Worm (Caenorhabditis elegans) whole organism, late embryonic: ENCODE measurements around the gene R11E3.19.

ENCODE experiments used
- F13H6.1 ChIP-seq: sonication (generic microtip); optimal IDR thresholded peaks from 2 replicates; lab custom pipeline; 2016; ENCODE audit warnings: missing genetic modification characterization, missing compliant biosample characterization
- K09A11.1 ChIP-seq: sonication (generic microtip); optimal IDR thresholded peaks from 2 replicates; lab custom pipeline; 2017; ENCODE audit warnings: antibody characterized with exemption, mild to moderate bottlenecking, missing genetic modification characterization, missing compliant biosample characterization; ENCODE audit not compliant: insufficient read depth
- T23F11.4 ChIP-seq: fragments of 200-800 bp; sonication (Bioruptor generic); optimal IDR thresholded peaks from 2 replicates; lab custom pipeline; 2018; ENCODE audit warnings: mild to moderate bottlenecking, missing genetic modification characterization, missing compliant biosample characterization
- ahr-1 ChIP-seq: sonication (generic microtip); optimal IDR thresholded peaks from 2 replicates; lab custom pipeline; 2016; ENCODE audit warnings: missing genetic modification characterization, missing compliant biosample characterization
- ceh-19 ChIP-seq: fragments of 200-800 bp; sonication (Bioruptor generic); optimal IDR thresholded peaks from 2 replicates; lab custom pipeline; 2018; ENCODE audit warnings: mild to moderate bottlenecking, missing genetic modification characterization, missing compliant biosample characterization
- ceh-22 ChIP-seq: sonication (generic microtip); optimal IDR thresholded peaks from 2 replicates; lab custom pipeline; 2017; ENCODE audit warnings: missing biosample characterization, missing genetic modification characterization
- ceh-30 ChIP-seq: fragments of 150-350 bp; optimal IDR thresholded peaks from 2 replicates; lab custom pipeline; 2014; ENCODE audit warnings: missing biosample characterization, missing genetic modification characterization
- ceh-45 ChIP-seq: fragments of 200-800 bp; sonication (Bioruptor generic); IDR thresholded peaks from 2 replicates; pipeline ENCODE4 v1.3.6; 2022; ENCODE audit warnings: missing genetic modification reagents, missing genetic modification characterization, missing compliant biosample characterization
- ceh-48 ChIP-seq: sonication (generic microtip); optimal IDR thresholded peaks from 2 replicates; lab custom pipeline; 2016; ENCODE audit warnings: missing genetic modification characterization, inconsistent platforms, missing compliant biosample characterization
- ceh-6 ChIP-seq: fragments of 200-800 bp; sonication (Bioruptor generic); optimal IDR thresholded peaks from 2 replicates; lab custom pipeline; 2018; ENCODE audit warnings: mild to moderate bottlenecking, missing genetic modification characterization, missing compliant biosample characterization
- ceh-9 ChIP-seq: sonication (generic microtip); optimal IDR thresholded peaks from 2 replicates; lab custom pipeline; 2016; ENCODE audit warnings: mild to moderate bottlenecking, missing genetic modification characterization, inconsistent platforms, missing compliant biosample characterization
- dmd-4 ChIP-seq: sonication (generic microtip); optimal IDR thresholded peaks from 2 replicates; lab custom pipeline; 2016; ENCODE audit warnings: borderline replicate concordance, missing genetic modification characterization, missing compliant biosample characterization
- dve-1 ChIP-seq: sonication (generic microtip); optimal IDR thresholded peaks from 2 replicates; lab custom pipeline; 2017; ENCODE audit warnings: antibody characterized with exemption, mild to moderate bottlenecking, missing genetic modification characterization, missing compliant biosample characterization
- ets-4 ChIP-seq: sonication (generic microtip); optimal IDR thresholded peaks from 2 replicates; lab custom pipeline; 2016; ENCODE audit warnings: missing genetic modification characterization, missing compliant biosample characterization
- hlh-13 ChIP-seq: fragments of 200-800 bp; sonication (Bioruptor generic); optimal IDR thresholded peaks from 2 replicates; lab custom pipeline; 2018; ENCODE audit warnings: mild to moderate bottlenecking, missing genetic modification characterization, missing compliant biosample characterization
- hlh-15 ChIP-seq: sonication (generic microtip); optimal IDR thresholded peaks from 2 replicates; lab custom pipeline; 2016; ENCODE audit warnings: missing genetic modification characterization, missing compliant biosample characterization
- hlh-30 ChIP-seq: sonication (generic microtip); optimal IDR thresholded peaks from 2 replicates; lab custom pipeline; 2017; ENCODE audit warnings: antibody characterized with exemption, missing genetic modification characterization, missing compliant biosample characterization; ENCODE audit not compliant: insufficient read depth
- hlh-6 ChIP-seq: sonication (generic microtip); optimal IDR thresholded peaks from 2 replicates; lab custom pipeline; 2016; ENCODE audit warnings: missing genotype, missing genetic modification characterization, missing compliant biosample characterization
- hlh-8 ChIP-seq: sonication (generic microtip); optimal IDR thresholded peaks from 2 replicates; lab custom pipeline; 2016; ENCODE audit warnings: missing genotype, missing genetic modification characterization, missing compliant biosample characterization
- lim-6 ChIP-seq: sonication (generic microtip); optimal IDR thresholded peaks from 2 replicates; lab custom pipeline; 2016; ENCODE audit warnings: missing genetic modification characterization, missing compliant biosample characterization
- lin-11 ChIP-seq: fragments of 200-800 bp; sonication (Bioruptor generic); optimal IDR thresholded peaks from 2 replicates; lab custom pipeline; 2018; ENCODE audit warnings: mild to moderate bottlenecking, missing genetic modification characterization, missing compliant biosample characterization
- mec-3 ChIP-seq: sonication (generic microtip); optimal IDR thresholded peaks from 2 replicates; lab custom pipeline; 2016; ENCODE audit warnings: borderline replicate concordance, missing genetic modification characterization, missing compliant biosample characterization
- nhr-11 ChIP-seq: fragments of 150-350 bp; optimal IDR thresholded peaks from 2 replicates; lab custom pipeline; 2014; ENCODE audit warnings: missing biosample characterization, missing genetic modification characterization
- nhr-232 ChIP-seq: sonication (generic microtip); optimal IDR thresholded peaks from 2 replicates; lab custom pipeline; 2016; ENCODE audit warnings: missing genetic modification characterization, missing compliant biosample characterization
- pag-3 ChIP-seq: sonication (generic microtip); optimal IDR thresholded peaks from 2 replicates; lab custom pipeline; 2016; ENCODE audit warnings: missing compliant biosample characterization, missing genetic modification characterization, borderline replicate concordance
- pat-9 ChIP-seq: fragments of 200-800 bp; sonication (Bioruptor generic); optimal IDR thresholded peaks from 2 replicates; lab custom pipeline; 2018; ENCODE audit warnings: mild to moderate bottlenecking, missing genetic modification characterization, moderate library complexity, missing compliant biosample characterization
- pha-2 ChIP-seq: sonication (generic microtip); optimal IDR thresholded peaks from 2 replicates; lab custom pipeline; 2017; ENCODE audit warnings: mild to moderate bottlenecking, missing genetic modification characterization, missing compliant biosample characterization
- pha-4 ChIP-seq: fragments of 150-350 bp; optimal IDR thresholded peaks from 2 replicates; lab custom pipeline; 2018; ENCODE audit warnings: missing biosample characterization, missing genetic modification reagents, missing genetic modification characterization
- pros-1 ChIP-seq: fragments of 150-350 bp; optimal IDR thresholded peaks from 2 replicates; lab custom pipeline; 2014; ENCODE audit warnings: missing biosample characterization, missing genetic modification reagents, missing genetic modification characterization
- rnt-1 ChIP-seq: sonication (generic microtip); optimal IDR thresholded peaks from 2 replicates; lab custom pipeline; 2016; ENCODE audit warnings: missing genetic modification characterization, missing compliant biosample characterization
- sdc-2 ChIP-seq: sonication (generic microtip); optimal IDR thresholded peaks from 2 replicates; lab custom pipeline; 2016; ENCODE audit warnings: missing genotype, missing genetic modification characterization, missing compliant biosample characterization
- sox-2 ChIP-seq: fragments of 200-800 bp; sonication (Bioruptor generic); IDR thresholded peaks from 2 replicates; pipeline ENCODE4 v1.3.6; 2022; ENCODE audit warnings: missing genetic modification reagents, missing genetic modification characterization, missing compliant biosample characterization
- syd-9 ChIP-seq: sonication (generic microtip); optimal IDR thresholded peaks from 2 replicates; lab custom pipeline; 2016; ENCODE audit warnings: mild to moderate bottlenecking, missing genetic modification characterization, moderate library complexity, missing compliant biosample characterization
- ttx-3 ChIP-seq: sonication (generic microtip); optimal IDR thresholded peaks from 2 replicates; lab custom pipeline; 2016; ENCODE audit warnings: missing genetic modification reagents, missing genetic modification characterization, missing compliant biosample characterization
- unc-55 ChIP-seq: sonication (generic microtip); optimal IDR thresholded peaks from 2 replicates; lab custom pipeline; 2017; ENCODE audit warnings: missing biosample characterization, missing genetic modification reagents, missing genetic modification characterization
- ztf-16 ChIP-seq: sonication (generic microtip); optimal IDR thresholded peaks from 2 replicates; lab custom pipeline; 2017; ENCODE audit warnings: missing genetic modification characterization, missing compliant biosample characterization

R11E3.19 gene

ce11 chrIV:4810377-4810984, 34.6 kb upstream of the R11E3.19 start, which contains the start of gene eif-1.A (continued):
- no peak for TF ChIP-seq ztf-16 (tag; lab: Kevin White, UChicago)
- no peak for TF ChIP-seq pros-1 (tag; lab: Kevin White, UChicago)
- no peak for TF ChIP-seq ceh-9
- TF ChIP-seq F13H6.1 (tag; lab: Kevin White, UChicago) = no peak
- TF ChIP-seq ceh-19 (GFP tag; lab: Kevin White, UChicago) = no peak
- no peak for TF ChIP-seq hlh-8 (tag; lab: Kevin White, UChicago)
- no peak for TF ChIP-seq T23F11.4
- TF ChIP-seq pha-4 (tag; lab: Kevin White, UChicago) = no peak
- TF ChIP-seq pat-9 (tag; lab: Kevin White, UChicago) = no peak
- TF ChIP-seq hlh-6 (tag; lab: Kevin White, UChicago) = no peak
- no peak for TF ChIP-seq ttx-3 (tag; lab: Kevin White, UChicago)
- TF ChIP-seq ceh-30 (tag; lab: Kevin White, UChicago) = no peak
- TF ChIP-seq ceh-45 = no peak
- no peak for TF ChIP-seq unc-55 (GFP tag; lab: Kevin White, UChicago)
- TF ChIP-seq dve-1 = no peak
- no peak for TF ChIP-seq rnt-1 (tag; lab: Kevin White, UChicago)
- no peak for TF ChIP-seq dmd-4 (tag; lab: Kevin White, UChicago)

ce11 chrIV:4809813-4810212, 33.9 kb upstream of the R11E3.19 start, which contains the start of gene H06H21.37:
TSS of gene H06H21.37 (minus strand) at chrIV:4809974.
- TF ChIP-seq sox-2 (GFP tag; lab: Robert Waterston, UW) = no peak
- TF ChIP-seq dve-1 = no peak
- TF ChIP-seq hlh-6 (tag; lab: Kevin White, UChicago) = no peak
- no peak for TF ChIP-seq hlh-13 (GFP tag; lab: Kevin White, UChicago)
- TF ChIP-seq hlh-30 = no peak
- no peak for TF ChIP-seq pha-2 (tag; lab: Kevin White, UChicago)
- no peak for TF ChIP-seq syd-9
- no peak for TF ChIP-seq ceh-19 (GFP tag; lab: Kevin White, UChicago)
- TF ChIP-seq ceh-22 (tag; lab: Kevin White, UChicago) = no peak
- no peak for TF ChIP-seq hlh-15 (tag; lab: Kevin White, UChicago)

ce11 chrIV:4809397-4809796, 33.5 kb upstream of the R11E3.19 start, which contains the start of gene ubxn-6:
TSS of gene ubxn-6 (minus strand) at chrIV:4809497.
- TF ChIP-seq ceh-9 (no peak), sdc-2 (tag; lab: Kevin White, UChicago) (no peak), T23F11.4 (no peak), ets-4 (tag; lab: Kevin White, UChicago) (no peak), mec-3 (tag; lab: Kevin White, UChicago) (no peak), ahr-1 (no peak), lin-11 (tag; lab: Kevin White, UChicago) (no peak), hlh-6 (tag; lab: Kevin White, UChicago) (no peak), ceh-6 (GFP tag; lab: Kevin White, UChicago) (no peak), nhr-11 (no peak), ttx-3 (tag; lab: Kevin White, UChicago) (no peak), K09A11.1 (tag; lab: Kevin White, UChicago) (no peak), lim-6 (tag; lab: Kevin White, UChicago) (no peak), hlh-15 (tag; lab: Kevin White, UChicago) (no peak), nhr-232 (no peak), ceh-48 (tag; lab: Kevin White, UChicago) (no peak), unc-55 (GFP tag; lab: Kevin White, UChicago) (no peak), pag-3 (tag; lab: Kevin White, UChicago) (no peak), dmd-4 (tag; lab: Kevin White, UChicago) (no peak), pha-4 (tag; lab: Kevin White, UChicago) (no peak)
